Worm (Caenorhabditis elegans): ENCODE measurements around the gene tor-1.

Gene tor-1

ce11 chrIV:14032620-14033501, 47.3 kb upstream of the tor-1 start (continued):
- peak; percentile 22 for TF ChIP-seq ZK546.5 (tag; optimal IDR thresholded peaks at IDR 0.05)
- peak; percentile 65 for TF ChIP-seq nhr-25 (tag; optimal IDR thresholded peaks at IDR 0.05)
- peak; percentile 72 for TF ChIP-seq unc-39 (tag; optimal IDR thresholded peaks at IDR 0.05)

DNA sequence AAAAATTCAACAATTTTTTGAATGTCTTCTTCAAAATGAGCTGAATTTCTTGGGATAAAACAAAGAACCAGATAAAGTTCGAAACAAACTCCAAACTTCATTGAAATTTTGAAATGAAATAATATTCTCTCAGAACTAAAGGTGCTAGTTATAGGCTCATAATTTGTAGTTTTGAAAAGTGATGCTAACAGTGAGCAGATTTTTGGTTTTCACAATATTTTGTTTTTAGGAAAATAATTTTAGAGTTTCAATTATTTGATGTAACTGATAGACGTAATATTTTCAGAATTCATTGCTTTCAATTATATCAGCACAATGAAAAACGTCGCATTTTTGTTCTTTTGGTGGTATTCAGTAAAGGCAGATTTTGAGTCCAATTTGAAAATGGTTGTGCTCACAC, 34.3 kb upstream of the tor-1 start, which contains the start of the genes irld-56 and irld-55:
Gene irld-56 (minus strand): TSS at position 101 of the 400 bp plus-strand sequence.
Gene irld-55 (plus strand): TSS at position 316 of the 400 bp plus-strand sequence.
- TF ChIP-seq nhr-237 (tag; optimal IDR thresholded peaks at IDR 0.05): no peak
- TF ChIP-seq zag-1 (tag; optimal IDR thresholded peaks at IDR 0.05): no peak

DNA sequence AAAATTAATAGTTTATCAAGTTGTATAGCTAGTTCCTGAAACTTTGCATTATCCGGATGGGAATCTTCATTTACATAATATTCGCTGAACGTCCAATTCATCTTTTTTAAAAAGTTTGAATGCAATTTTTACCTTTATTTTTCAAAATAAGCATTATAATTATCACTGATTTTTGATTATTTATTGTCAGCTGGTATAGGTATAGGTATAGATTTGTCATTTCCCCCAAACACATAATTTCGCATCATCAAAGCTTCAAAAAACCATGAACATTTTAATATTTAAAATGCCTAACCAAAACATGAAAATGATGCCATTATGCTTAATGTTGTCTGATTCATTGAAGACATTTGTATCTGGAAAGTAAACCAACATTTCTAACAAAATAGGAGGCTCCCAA, 30.2 kb upstream of the tor-1 start, which contains the start of gene srw-63:
Gene srw-63 (minus strand): TSS at position 101 of the 400 bp plus-strand sequence.
- TF ChIP-seq nhr-129 (tag; optimal IDR thresholded peaks at IDR 0.05) (no peak), lin-39 (tag; optimal IDR thresholded peaks at IDR 0.05) (no peak), alr-1 (tag; optimal IDR thresholded peaks at IDR 0.05) (no peak)

DNA sequence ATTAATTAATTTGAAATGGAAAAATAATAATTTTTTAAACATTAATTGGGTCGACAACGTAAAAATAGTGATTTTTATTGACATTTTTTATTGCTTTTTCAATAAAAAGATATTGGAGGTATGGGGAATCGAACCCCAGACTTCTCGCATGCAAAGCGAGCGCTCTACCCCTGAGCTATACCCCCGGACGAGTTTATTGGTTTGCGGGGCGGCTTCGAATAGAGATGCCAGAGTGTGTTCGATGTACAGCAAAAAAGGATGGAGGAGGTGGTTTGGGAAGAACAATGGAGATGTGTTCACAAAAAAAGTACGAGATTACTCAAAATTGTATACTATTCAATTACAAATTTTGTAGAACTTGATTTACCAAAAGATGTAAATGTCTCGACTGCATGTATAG, 28.1 kb upstream of the tor-1 start:
- peak; percentile 43 for TF ChIP-seq gmeb-1 (tag; optimal IDR thresholded peaks at IDR 0.05)
- TF ChIP-seq crh-2 (tag; optimal IDR thresholded peaks at IDR 0.05): peak; percentile 17
- peak; percentile 52 for TF ChIP-seq unc-55 (GFP tag; optimal IDR thresholded peaks at IDR 0.05)
- peak; percentile 14 for TF ChIP-seq lin-13 (GFP tag; optimal IDR thresholded peaks at IDR 0.05)
- TF ChIP-seq sma-9 (GFP tag; optimal IDR thresholded peaks at IDR 0.05): no peak
- no peak for TF ChIP-seq sma-9 (tag; optimal IDR thresholded peaks at IDR 0.05)
- TF ChIP-seq F13H6.1 (tag; optimal IDR thresholded peaks at IDR 0.05): peak; percentile 38
- peak; percentile 36 for TF ChIP-seq C34F6.9 (tag; optimal IDR thresholded peaks at IDR 0.05)
- no peak for TF ChIP-seq sem-4 (tag; optimal IDR thresholded peaks at IDR 0.05)
- TF ChIP-seq nhr-129 (tag; optimal IDR thresholded peaks at IDR 0.05): peak; percentile 80
- TF ChIP-seq mab-5 (tag; optimal IDR thresholded peaks at IDR 0.05): no peak
- TF ChIP-seq nhr-21 (tag; optimal IDR thresholded peaks at IDR 0.05): peak; percentile 41
- TF ChIP-seq lin-11 (tag; optimal IDR thresholded peaks at IDR 0.05): peak; percentile 23
- peak; percentile 7 for TF ChIP-seq nhr-25 (tag; optimal IDR thresholded peaks at IDR 0.05)
- no peak for TF ChIP-seq fos-1 (tag; optimal IDR thresholded peaks at IDR 0.05)
- TF ChIP-seq snpc-4 (tag; optimal IDR thresholded peaks at IDR 0.05): peak; percentile 97

ce11 chrIV:14008709-14009108, 23.1 kb upstream of the tor-1 start:
- TF ChIP-seq ceh-82 (tag; optimal IDR thresholded peaks at IDR 0.05): no peak
- TF ChIP-seq alr-1 (tag; optimal IDR thresholded peaks at IDR 0.05): no peak
- no peak for TF ChIP-seq gmeb-1 (tag; optimal IDR thresholded peaks at IDR 0.05)
- TF ChIP-seq peb-1 (tag; optimal IDR thresholded peaks at IDR 0.05): no peak
- no peak for TF ChIP-seq nhr-129 (tag; optimal IDR thresholded peaks at IDR 0.05)
- TF ChIP-seq egl-27 (tag; optimal IDR thresholded peaks at IDR 0.05): no peak
- TF ChIP-seq C34F6.9 (tag; optimal IDR thresholded peaks at IDR 0.05): no peak
- no peak for TF ChIP-seq R02D3.7 (tag; optimal IDR thresholded peaks at IDR 0.05)
- TF ChIP-seq ZK546.5 (tag; optimal IDR thresholded peaks at IDR 0.05): no peak
- TF ChIP-seq skn-1 (tag; optimal IDR thresholded peaks at IDR 0.05): no peak
- TF ChIP-seq mbf-1 (tag; optimal IDR thresholded peaks at IDR 0.05): no peak
- TF ChIP-seq elt-1 (tag; optimal IDR thresholded peaks at IDR 0.05): no peak
- no peak for TF ChIP-seq unc-62 (GFP tag; optimal IDR thresholded peaks at IDR 0.05)
- no peak for TF ChIP-seq Y55F3AM.14 (GFP tag; optimal IDR thresholded peaks at IDR 0.05)
- TF ChIP-seq lin-39 (tag; optimal IDR thresholded peaks at IDR 0.05): no peak
- no peak for TF ChIP-seq zag-1 (tag; optimal IDR thresholded peaks at IDR 0.05)
- no peak for TF ChIP-seq nhr-11 (tag; optimal IDR thresholded peaks at IDR 0.05)
- no peak for TF ChIP-seq mdl-1 (tag; optimal IDR thresholded peaks at IDR 0.05)

DNA sequence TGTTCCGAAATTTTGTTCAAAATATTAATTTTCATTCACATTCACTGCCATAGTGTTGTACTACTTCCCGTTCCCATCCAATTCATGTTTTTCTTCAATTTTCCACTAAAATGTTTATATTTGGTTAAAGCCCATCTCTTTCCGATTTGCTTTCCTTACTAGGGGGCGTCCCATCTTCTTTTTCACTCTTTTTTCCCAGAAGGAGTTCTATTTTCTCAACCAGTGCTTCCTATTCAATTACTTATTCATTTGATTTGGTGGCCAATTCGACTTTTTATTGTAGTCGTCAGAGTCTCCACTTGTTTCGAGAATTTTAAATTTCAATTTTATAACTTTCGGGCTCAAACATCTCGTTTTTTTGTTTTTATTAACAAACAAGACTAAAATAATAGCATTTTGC, 16.2 kb upstream of the tor-1 start:
- TF ChIP-seq sem-4 (tag; optimal IDR thresholded peaks at IDR 0.05): peak; percentile 3
- TF ChIP-seq R02D3.7 (tag; optimal IDR thresholded peaks at IDR 0.05): no peak

All from whole organism, L2 larva.